Fruit fly (Drosophila melanogaster) whole organism, embryonic: ENCODE data around the gene CG31230.

ENCODE experiments used
- CG1024 ChIP-seq: fragments of 200-800 bp; sonication (Bioruptor generic); IDR thresholded peaks from 2 replicates; pipeline ENCODE4 v1.3.6; 2022; ENCODE audit warnings: missing biosample characterization, missing genetic modification characterization
- CG10565 ChIP-seq: fragments of 200-800 bp; sonication (Bioruptor generic); optimal IDR thresholded peaks from 3 replicates; lab custom pipeline; 2016; ENCODE audit warnings: missing biosample characterization, mild to moderate bottlenecking, missing genetic modification characterization
- CG11695 ChIP-seq: fragments of 200-800 bp; sonication (Bioruptor generic); IDR thresholded peaks from 3 replicates; pipeline ENCODE4 v1.3.6; 2022; ENCODE audit warnings: missing biosample characterization, missing genetic modification characterization
- CG11723 ChIP-seq: fragments of 200-800 bp; sonication (Bioruptor generic); optimal IDR thresholded peaks from 2 replicates; lab custom pipeline; 2017; ENCODE audit warnings: missing biosample characterization, mild to moderate bottlenecking, missing genetic modification characterization
- CG12104 ChIP-seq: fragments of 200-800 bp; sonication (Bioruptor generic); optimal IDR thresholded peaks from 3 replicates; lab custom pipeline; 2016; ENCODE audit warnings: missing biosample characterization, missing genetic modification characterization
- CG1233 ChIP-seq: fragments of 200-800 bp; sonication (Bioruptor generic); optimal IDR thresholded peaks from 4 replicates; lab custom pipeline; 2018; ENCODE audit warnings: missing biosample characterization, mild to moderate bottlenecking, missing genetic modification characterization
- CG12391 ChIP-seq: fragments of 200-800 bp; sonication (Bioruptor generic); optimal IDR thresholded peaks from 3 replicates; lab custom pipeline; 2018; ENCODE audit warnings: missing biosample characterization, mild to moderate bottlenecking, missing genetic modification characterization, moderate library complexity
- CG12769 ChIP-seq: fragments of 200-800 bp; sonication (Bioruptor generic); optimal IDR thresholded peaks from 2 replicates; lab custom pipeline; 2019; ENCODE audit warnings: missing biosample characterization, mild to moderate bottlenecking, missing genetic modification characterization, moderate library complexity
- CG14710 ChIP-seq: fragments of 200-800 bp; sonication (Bioruptor generic); optimal IDR thresholded peaks from 3 replicates; lab custom pipeline; 2019; ENCODE audit warnings: missing biosample characterization, mild to moderate bottlenecking, missing genetic modification characterization, moderate library complexity
- CG14965 ChIP-seq: fragments of 200-800 bp; sonication (Bioruptor generic); optimal IDR thresholded peaks from 2 replicates; lab custom pipeline; 2016; ENCODE audit warnings: missing biosample characterization, missing genetic modification characterization, borderline replicate concordance
- CG15011 ChIP-seq: fragments of 200-800 bp; sonication (Bioruptor generic); optimal IDR thresholded peaks from 3 replicates; lab custom pipeline; 2018; ENCODE audit warnings: missing biosample characterization, mild to moderate bottlenecking, missing genetic modification characterization
- CG1529 ChIP-seq: fragments of 200-800 bp; sonication (Bioruptor generic); optimal IDR thresholded peaks from 3 replicates; lab custom pipeline; 2018; ENCODE audit warnings: missing biosample characterization, missing genetic modification characterization
- CG1602 ChIP-seq: fragments of 200-800 bp; sonication (Bioruptor generic); optimal IDR thresholded peaks from 3 replicates; lab custom pipeline; 2016; ENCODE audit warnings: missing biosample characterization, missing genetic modification characterization
- CG1603 ChIP-seq: fragments of 200-800 bp; sonication (Bioruptor generic); optimal IDR thresholded peaks from 2 replicates; lab custom pipeline; 2019; ENCODE audit warnings: missing biosample characterization, mild to moderate bottlenecking, missing genetic modification characterization, moderate library complexity
- CG16815 ChIP-seq: fragments of 200-800 bp; sonication (Bioruptor generic); optimal IDR thresholded peaks from 3 replicates; lab custom pipeline; 2017; ENCODE audit warnings: missing biosample characterization, mild to moderate bottlenecking, missing genetic modification characterization
- CG17359 ChIP-seq: fragments of 200-800 bp; sonication (Bioruptor generic); optimal IDR thresholded peaks from 3 replicates; lab custom pipeline; 2018; ENCODE audit warnings: missing biosample characterization, mild to moderate bottlenecking, missing genetic modification characterization, moderate library complexity
- CG17385 ChIP-seq: fragments of 200-800 bp; sonication (Bioruptor generic); optimal IDR thresholded peaks from 3 replicates; lab custom pipeline; 2018; ENCODE audit warnings: missing biosample characterization, mild to moderate bottlenecking, missing genetic modification characterization
- CG32532 ChIP-seq: fragments of 200-800 bp; sonication (Bioruptor generic); IDR thresholded peaks from 2 replicates; pipeline ENCODE4 v1.3.6; 2022; ENCODE audit warnings: missing biosample characterization, missing genetic modification characterization
- CG34376 ChIP-seq: fragments of 200-800 bp; sonication (Bioruptor generic); optimal IDR thresholded peaks from 2 replicates; lab custom pipeline; 2018; ENCODE audit warnings: missing biosample characterization, mild to moderate bottlenecking, missing genetic modification characterization
- CG4282 ChIP-seq: fragments of 200-800 bp; sonication (Bioruptor generic); optimal IDR thresholded peaks from 2 replicates; lab custom pipeline; 2016; ENCODE audit warnings: missing biosample characterization, missing genetic modification characterization
- CG8478 ChIP-seq: fragments of >200 bp; optimal IDR thresholded peaks from 2 replicates; lab custom pipeline; 2018
- CG8924 ChIP-seq: fragments of 200-800 bp; optimal IDR thresholded peaks from 3 replicates; lab custom pipeline; 2019; ENCODE audit warnings: missing biosample characterization, mild to moderate bottlenecking, missing genetic modification characterization, moderate library complexity
- CG8944 ChIP-seq: fragments of 200-800 bp; sonication (Bioruptor generic); optimal IDR thresholded peaks from 3 replicates; lab custom pipeline; 2016; ENCODE audit warnings: missing biosample characterization, missing genetic modification characterization
- CG9215 ChIP-seq: fragments of 200-800 bp; sonication (Bioruptor generic); IDR thresholded peaks from 2 replicates; pipeline ENCODE4 v1.3.6; 2022; ENCODE audit warnings: missing biosample characterization, missing genetic modification characterization
- CG9797 ChIP-seq: fragments of 200-800 bp; sonication (Bioruptor generic); optimal IDR thresholded peaks from 3 replicates; lab custom pipeline; 2018; ENCODE audit warnings: missing biosample characterization, mild to moderate bottlenecking, missing genetic modification characterization
- CTCF ChIP-seq: fragments of 200-800 bp; sonication (Bioruptor generic); optimal IDR thresholded peaks from 2 replicates; lab custom pipeline; 2017; ENCODE audit warnings: missing biosample characterization, mild to moderate bottlenecking, missing genetic modification characterization, moderate library complexity
- Dbx ChIP-seq: fragments of 200-800 bp; sonication (Bioruptor generic); IDR thresholded peaks from 3 replicates; pipeline ENCODE4 v1.3.6; 2022; ENCODE audit warnings: missing biosample characterization, missing genetic modification characterization
- Deaf1 ChIP-seq: fragments of 200-800 bp; optimal IDR thresholded peaks from 3 replicates; lab custom pipeline; 2019; ENCODE audit warnings: missing biosample characterization, mild to moderate bottlenecking, missing genetic modification characterization, moderate library complexity
- GATAe ChIP-seq: fragments of 200-800 bp; sonication (Bioruptor generic); conservative IDR thresholded peaks from 2 replicates; pipeline ENCODE4 v1.3.6; 2022; ENCODE audit warnings: missing biosample characterization, missing genetic modification characterization
- HHEX ChIP-seq: fragments of 200-800 bp; sonication (Bioruptor generic); optimal IDR thresholded peaks from 3 replicates; lab custom pipeline; 2017; ENCODE audit warnings: missing biosample characterization, mild to moderate bottlenecking, missing genetic modification characterization, missing genetic modification reagents
- HmgD ChIP-seq: fragments of 200-800 bp; sonication (Bioruptor generic); optimal IDR thresholded peaks from 3 replicates; lab custom pipeline; 2016; ENCODE audit warnings: missing biosample characterization, missing genetic modification characterization
- Hmx ChIP-seq: fragments of 200-800 bp; sonication (Bioruptor generic); optimal IDR thresholded peaks from 2 replicates; lab custom pipeline; 2016; ENCODE audit warnings: missing biosample characterization, missing genetic modification characterization
- Kr ChIP-seq: fragments of 200-800 bp; sonication (Bioruptor generic); optimal IDR thresholded peaks from 2 replicates; lab custom pipeline; 2017; ENCODE audit warnings: missing biosample characterization, mild to moderate bottlenecking, missing genetic modification characterization
- MTF-1 ChIP-seq: fragments of 200-800 bp; sonication (Bioruptor generic); optimal IDR thresholded peaks from 2 replicates; lab custom pipeline; 2018; ENCODE audit warnings: missing biosample characterization, mild to moderate bottlenecking, missing genetic modification characterization, borderline replicate concordance
- Med ChIP-seq: fragments of 200-800 bp; sonication (Bioruptor generic); peaks from one replicate; lab custom pipeline; 2016; ENCODE audit warnings: missing biosample characterization, missing genetic modification characterization, mild to moderate bottlenecking, inconsistent platforms, moderate library complexity
- Optix ChIP-seq: fragments of 200-800 bp; sonication (Bioruptor generic); IDR thresholded peaks from 3 replicates; pipeline ENCODE4 v1.3.6; 2022; ENCODE audit warnings: missing biosample characterization, missing genetic modification characterization
- Sox100B ChIP-seq: fragments of 200-800 bp; sonication (Bioruptor generic); optimal IDR thresholded peaks from 3 replicates; lab custom pipeline; 2018; ENCODE audit warnings: missing biosample characterization, mild to moderate bottlenecking, missing genetic modification characterization
- ab ChIP-seq: fragments of 200-800 bp; sonication (Bioruptor generic); optimal IDR thresholded peaks from 2 replicates; lab custom pipeline; 2016; ENCODE audit warnings: missing biosample characterization, missing genetic modification characterization
- ase ChIP-seq: fragments of 200-800 bp; sonication (Bioruptor generic); IDR thresholded peaks from 3 replicates; pipeline ENCODE4 v1.3.6; 2022; ENCODE audit warnings: missing biosample characterization, missing genetic modification characterization
- btn ChIP-seq: fragments of 200-800 bp; sonication (Bioruptor generic); optimal IDR thresholded peaks from 2 replicates; lab custom pipeline; 2016; ENCODE audit warnings: missing biosample characterization, missing genetic modification characterization
- dpn ChIP-seq, 2 experiments: fragments of 200-800 bp; sonication (Bioruptor generic); optimal IDR thresholded peaks; 3 replicates each; lab custom pipeline; 2016; ENCODE audit warnings: missing biosample characterization in 2 of 2, missing genetic modification characterization in 2 of 2
- esg ChIP-seq: fragments of 200-800 bp; sonication (Bioruptor generic); conservative IDR thresholded peaks from 2 replicates; pipeline ENCODE4 v1.3.6; 2022; ENCODE audit warnings: missing biosample characterization, missing genetic modification characterization
- exex ChIP-seq: fragments of 200-800 bp; sonication (Bioruptor generic); optimal IDR thresholded peaks from 4 replicates; lab custom pipeline; 2018; ENCODE audit warnings: missing biosample characterization, mild to moderate bottlenecking, missing genetic modification characterization, moderate library complexity
- fu2 ChIP-seq: fragments of 200-800 bp; sonication (Bioruptor generic); optimal IDR thresholded peaks from 2 replicates; lab custom pipeline; 2016; ENCODE audit warnings: missing biosample characterization, missing genetic modification characterization
- h ChIP-seq: fragments of >200 bp; optimal IDR thresholded peaks from 2 replicates; lab custom pipeline; 2017
- ham ChIP-seq: fragments of 200-800 bp; sonication (Bioruptor generic); IDR thresholded peaks from 2 replicates; pipeline ENCODE4 v1.3.6; 2022; ENCODE audit warnings: missing biosample characterization, missing genetic modification characterization
- lbe ChIP-seq: fragments of 200-800 bp; sonication (Bioruptor generic); optimal IDR thresholded peaks from 2 replicates; lab custom pipeline; 2016; ENCODE audit warnings: missing biosample characterization, mild to moderate bottlenecking, missing genetic modification characterization
- maf-S ChIP-seq: fragments of 200-800 bp; sonication (Bioruptor generic); optimal IDR thresholded peaks from 2 replicates; lab custom pipeline; 2016; ENCODE audit warnings: missing biosample characterization, missing genetic modification characterization
- pum ChIP-seq: fragments of 200-800 bp; sonication (Bioruptor generic); optimal IDR thresholded peaks from 2 replicates; lab custom pipeline; 2016; ENCODE audit warnings: missing biosample characterization, missing genetic modification characterization
- stwl ChIP-seq: fragments of 200-800 bp; sonication (Bioruptor generic); optimal IDR thresholded peaks from 3 replicates; lab custom pipeline; 2018; ENCODE audit warnings: missing biosample characterization, mild to moderate bottlenecking, missing genetic modification characterization, moderate library complexity
- toy ChIP-seq: fragments of 200-800 bp; sonication (Bioruptor generic); IDR thresholded peaks from 2 replicates; pipeline ENCODE4 v1.3.6; 2022; ENCODE audit warnings: missing biosample characterization, missing genetic modification characterization
- unpg ChIP-seq: fragments of 200-800 bp; sonication (Bioruptor generic); optimal IDR thresholded peaks from 3 replicates; lab custom pipeline; 2018; ENCODE audit warnings: missing biosample characterization, mild to moderate bottlenecking, missing genetic modification characterization, moderate library complexity
- z ChIP-seq: fragments of 200-800 bp; sonication (Bioruptor generic); IDR thresholded peaks from 3 replicates; pipeline ENCODE4 v1.3.6; 2022; ENCODE audit warnings: missing biosample characterization, missing genetic modification characterization

The CG31230 gene

dm6 chr3R:18671112-18671729, at the start of gene CG31230 (continued):
- peak; percentile 62 for TF ChIP-seq exex (tag; lab: Kevin White, UChicago)
- TF ChIP-seq dpn (GFP tag; optimal IDR thresholded peaks at IDR 0.05; lab: Kevin White, UChicago): no peak
- no peak for TF ChIP-seq MTF-1
- TF ChIP-seq ab (GFP tag; lab: Kevin White, UChicago): no peak
- no peak for TF ChIP-seq CTCF (GFP tag; lab: Kevin White, UChicago)
- no peak for TF ChIP-seq toy
- TF ChIP-seq z (GFP tag; lab: Robert Waterston, UW): 0 out of 3 replicates have a peak, but pooled peaks have one; percentile 6
- no peak for TF ChIP-seq ham
- peak; percentile 13; the same call in 1 of the 3 replicates for TF ChIP-seq CG11695 (GFP tag; lab: Robert Waterston, UW)
- TF ChIP-seq CG12104 (GFP tag; lab: Kevin White, UChicago): no peak
- no peak for TF ChIP-seq CG9215 (GFP tag; lab: Robert Waterston, UW)
- no peak for TF ChIP-seq CG4282 (GFP tag; lab: Kevin White, UChicago)
- no peak for TF ChIP-seq CG14965 (GFP tag; lab: Kevin White, UChicago)
- TF ChIP-seq fu2 (GFP tag; lab: Kevin White, UChicago): no peak
- TF ChIP-seq CG1024 (GFP tag; lab: Robert Waterston, UW): no peak
- no peak for TF ChIP-seq Dbx (GFP tag; lab: Robert Waterston, UW)
- TF ChIP-seq unpg (GFP tag; lab: Kevin White, UChicago): no peak
- no peak for TF ChIP-seq CG9797 (GFP tag; lab: Kevin White, UChicago)
- no peak for TF ChIP-seq CG12769 (tag; lab: Kevin White, UChicago)
- TF ChIP-seq esg: no peak
- no peak for TF ChIP-seq stwl (tag; lab: Kevin White, UChicago)
- TF ChIP-seq CG16815 (GFP tag; lab: Kevin White, UChicago): no peak
- TF ChIP-seq lbe (GFP tag; lab: Kevin White, UChicago): no peak
- no peak for TF ChIP-seq CG17385 (GFP tag; lab: Kevin White, UChicago)
- peak; percentile 11 for TF ChIP-seq CG34376 (GFP tag; lab: Kevin White, UChicago)
- TF ChIP-seq maf-S: no peak
- TF ChIP-seq Optix (GFP tag; lab: Robert Waterston, UW): no peak
- no peak for TF ChIP-seq Deaf1 (tag; lab: Kevin White, UChicago)
- TF ChIP-seq CG8478 (lab: Kevin White, UChicago): no peak
- TF ChIP-seq Med (GFP tag; lab: Kevin White, UChicago): peak; percentile 39
- no peak for TF ChIP-seq CG1602 (GFP tag; lab: Kevin White, UChicago)
- TF ChIP-seq CG10565: no peak
- no peak for TF ChIP-seq CG15011 (GFP tag; lab: Kevin White, UChicago)
- no peak for TF ChIP-seq CG1233
- TF ChIP-seq CG14710 (tag; lab: Kevin White, UChicago): no peak
- TF ChIP-seq HmgD (GFP tag; lab: Kevin White, UChicago): no peak
- TF ChIP-seq CG1603 (tag; lab: Kevin White, UChicago): no peak
- TF ChIP-seq CG17359 (tag; lab: Kevin White, UChicago): no peak
- no peak for TF ChIP-seq h (lab: Kevin White, UChicago)
- no peak for TF ChIP-seq CG8944 (GFP tag; lab: Kevin White, UChicago)
- TF ChIP-seq ase (GFP tag; lab: Robert Waterston, UW): no peak
- TF ChIP-seq Kr (GFP tag; lab: Kevin White, UChicago): no peak
- TF ChIP-seq CG8924 (tag; lab: Kevin White, UChicago): no peak
- TF ChIP-seq Hmx (GFP tag; lab: Kevin White, UChicago): no peak
- TF ChIP-seq HHEX (GFP tag; lab: Kevin White, UChicago): no peak
- TF ChIP-seq CG1529 (GFP tag; lab: Kevin White, UChicago): no peak
- TF ChIP-seq CG11723 (GFP tag; lab: Kevin White, UChicago): no peak
- no peak for TF ChIP-seq Sox100B (GFP tag; lab: Kevin White, UChicago)
- no peak for TF ChIP-seq CG12391
- no peak for TF ChIP-seq btn (GFP tag; lab: Kevin White, UChicago)
- peak; percentile 71; the same call in 1 of the 2 replicates for TF ChIP-seq GATAe
- no peak for TF ChIP-seq pum
- TF ChIP-seq CG32532 (GFP tag; lab: Robert Waterston, UW): no peak
